Fruit fly (Drosophila melanogaster) whole organism, prepupa: ENCODE measurements around the gene Edc3.

Source experiments
- CG1621 ChIP-seq: fragments of 200-800 bp; sonication (Bioruptor generic); optimal IDR thresholded peaks from 3 replicates; lab custom pipeline; 2018; ENCODE audit warnings: missing biosample characterization, mild to moderate bottlenecking, missing genetic modification characterization
- CG3032 ChIP-seq: fragments of 200-800 bp; optimal IDR thresholded peaks from 2 replicates; lab custom pipeline; 2019; ENCODE audit warnings: missing biosample characterization, mild to moderate bottlenecking, missing genetic modification characterization, moderate library complexity
- Hr39 ChIP-seq: fragments of 200-800 bp; sonication (Bioruptor generic); optimal IDR thresholded peaks from 2 replicates; lab custom pipeline; 2016; ENCODE audit warnings: missing biosample characterization, missing genetic modification characterization
- Hr4 ChIP-seq: fragments of 200-800 bp; sonication (Bioruptor generic); optimal IDR thresholded peaks from 3 replicates; lab custom pipeline; 2016; ENCODE audit warnings: missing biosample characterization, missing genetic modification characterization

DNA sequence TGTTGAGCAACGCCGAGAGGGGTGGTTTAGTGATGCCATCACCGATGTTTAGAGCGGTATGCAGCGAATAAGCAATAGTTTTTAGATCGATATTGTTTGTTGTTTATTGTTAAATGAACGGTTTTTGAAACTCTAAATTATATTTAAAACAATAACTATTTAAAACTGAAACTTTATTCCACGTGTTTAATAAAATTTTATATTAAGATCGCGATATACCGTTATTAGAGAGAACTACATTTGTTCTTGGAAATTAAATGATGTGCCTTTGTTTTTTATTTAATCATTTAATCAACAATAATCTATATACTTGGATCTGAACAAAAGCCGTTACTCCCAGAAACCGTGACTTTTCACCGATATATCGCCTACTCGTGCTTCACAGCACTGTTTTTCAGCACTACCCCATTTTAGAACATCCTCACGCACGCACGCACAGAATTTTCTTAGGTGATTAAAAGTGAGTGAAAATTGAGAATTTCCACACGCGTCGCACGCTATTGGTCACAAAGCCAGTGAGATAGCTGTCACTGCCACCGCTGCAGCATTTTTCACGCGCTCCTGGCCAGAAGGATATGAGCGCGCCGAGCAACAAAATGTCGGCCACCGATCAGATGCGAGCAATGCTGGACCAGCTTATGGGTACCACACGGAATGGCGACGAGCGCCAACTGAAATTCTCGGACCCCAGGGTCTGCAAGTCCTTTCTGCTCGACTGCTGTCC lies 15.6 kb downstream of the Edc3 start, which contains the start of the genes U4-U6-60K and CG7564:
- no peak for TF ChIP-seq CG1621
- TF ChIP-seq Hr4 (GFP tag; lab: Kevin White, UChicago): peak; percentile 62
- peak; percentile 69 for TF ChIP-seq Hr39
- peak; percentile 57 for TF ChIP-seq CG3032 (tag; lab: Kevin White, UChicago)
